Fruit fly (Drosophila melanogaster) whole organism, embryonic: ENCODE measurements around the gene jb.

Source experiments
- CG10462 ChIP-seq: fragments of 200-800 bp; sonication (Bioruptor generic); optimal IDR thresholded peaks from 2 replicates; lab custom pipeline; 2016; ENCODE audit warnings: missing biosample characterization, missing genetic modification characterization
- Neu2 ChIP-seq: fragments of 200-800 bp; sonication (Bioruptor generic); optimal IDR thresholded peaks from 3 replicates; lab custom pipeline; 2016; ENCODE audit warnings: missing biosample characterization, missing genetic modification characterization, borderline replicate concordance
- ci ChIP-seq: fragments of 200-800 bp; sonication (Bioruptor generic); IDR thresholded peaks from 3 replicates; pipeline ENCODE4 v1.3.6; 2022; ENCODE audit warnings: missing biosample characterization, missing genetic modification characterization
- fd102C ChIP-seq: fragments of 200-800 bp; sonication (Bioruptor generic); optimal IDR thresholded peaks from 2 replicates; lab custom pipeline; 2018; ENCODE audit warnings: missing biosample characterization, mild to moderate bottlenecking, missing genetic modification characterization, moderate library complexity
- kay ChIP-seq: fragments of 200-800 bp; sonication (Bioruptor generic); optimal IDR thresholded peaks from 2 replicates; lab custom pipeline; 2016; ENCODE audit warnings: missing biosample characterization, missing genetic modification characterization
- lab ChIP-seq: fragments of 200-800 bp; sonication (Bioruptor generic); optimal IDR thresholded peaks from 3 replicates; lab custom pipeline; 2017; ENCODE audit warnings: missing biosample characterization, missing genetic modification characterization, mild to moderate bottlenecking, moderate library complexity, missing genetic modification reagents
- nau ChIP-seq: fragments of 200-800 bp; sonication (Bioruptor generic); optimal IDR thresholded peaks from 3 replicates; lab custom pipeline; 2017; ENCODE audit warnings: missing biosample characterization, mild to moderate bottlenecking, missing genetic modification characterization, missing genetic modification reagents
- psq ChIP-seq: fragments of 200-800 bp; sonication (Bioruptor generic); optimal IDR thresholded peaks from 2 replicates; lab custom pipeline; 2017; ENCODE audit warnings: missing biosample characterization, missing genetic modification characterization
- tll ChIP-seq, 2 experiments: fragments of 200-800 bp in 1 of 2; fragments of >200 bp in 1 of 2; sonication (Bioruptor generic) in 1 of 2; optimal IDR thresholded peaks; 2 replicates each; lab custom pipeline; 2017 to 2019; ENCODE audit warnings: missing biosample characterization in 2 of 2, missing genetic modification characterization in 2 of 2, mild to moderate bottlenecking in 1 of 2, moderate library complexity in 1 of 2
- toy ChIP-seq: fragments of 200-800 bp; sonication (Bioruptor generic); IDR thresholded peaks from 2 replicates; pipeline ENCODE4 v1.3.6; 2022; ENCODE audit warnings: missing biosample characterization, missing genetic modification characterization

dm6 chrX:20419313-20419712 lies 28.7 kb upstream of the jb start, which contains the start of gene Obp19d:
- no peak for TF ChIP-seq psq (GFP tag; lab: Kevin White, UChicago)
- no peak for TF ChIP-seq CG10462 (GFP tag; lab: Kevin White, UChicago)
- no peak for TF ChIP-seq kay (GFP tag; lab: Kevin White, UChicago)
- TF ChIP-seq nau (GFP tag; lab: Kevin White, UChicago), result no peak
- no peak for TF ChIP-seq Neu2
- no peak for TF ChIP-seq fd102C (GFP tag; lab: Kevin White, UChicago)
- TF ChIP-seq tll (GFP tag; optimal IDR thresholded peaks at IDR 0.05; lab: Kevin White, UChicago), result no peak
- no peak for TF ChIP-seq lab (GFP tag; lab: Kevin White, UChicago)
- TF ChIP-seq toy, result no peak
- no peak for TF ChIP-seq ci (GFP tag; lab: Robert Waterston, UW)
